Worm (Caenorhabditis elegans) whole organism, midembryonic: ENCODE data around the gene Y75B7B.2.

Experiments used
- T22C8.4 ChIP-seq: fragments of 200-800 bp; sonication (Bioruptor generic); IDR thresholded peaks from 2 replicates; pipeline ENCODE4 v1.3.6; 2022; ENCODE audit warnings: missing genetic modification characterization, missing compliant biosample characterization
- cog-1 ChIP-seq: sonication (generic microtip); optimal IDR thresholded peaks from 2 replicates; lab custom pipeline; 2016; ENCODE audit warnings: missing genetic modification characterization, missing compliant biosample characterization
- flt-1 ChIP-seq: fragments of 200-800 bp; sonication (Bioruptor generic); IDR thresholded peaks from 2 replicates; pipeline ENCODE4 v1.3.6; 2022; ENCODE audit warnings: missing genetic modification characterization, missing compliant biosample characterization
- med-1 ChIP-seq: sonication (generic microtip); optimal IDR thresholded peaks from 2 replicates; lab custom pipeline; 2017; ENCODE audit warnings: missing genetic modification characterization, mild to moderate bottlenecking, missing compliant biosample characterization, antibody characterized with exemption, missing genetic modification reagents; ENCODE audit not compliant: insufficient read depth
- tab-1 ChIP-seq: fragments of 200-800 bp; sonication (Bioruptor generic); IDR thresholded peaks from 2 replicates; pipeline ENCODE4 v1.3.6; 2022; ENCODE audit warnings: missing genetic modification characterization, missing compliant biosample characterization
- ztf-23 ChIP-seq: fragments of 200-800 bp; sonication (Bioruptor generic); IDR thresholded peaks from 2 replicates; pipeline ENCODE4 v1.3.6; 2022; ENCODE audit warnings: missing genetic modification reagents, missing genetic modification characterization, missing compliant biosample characterization

DNA sequence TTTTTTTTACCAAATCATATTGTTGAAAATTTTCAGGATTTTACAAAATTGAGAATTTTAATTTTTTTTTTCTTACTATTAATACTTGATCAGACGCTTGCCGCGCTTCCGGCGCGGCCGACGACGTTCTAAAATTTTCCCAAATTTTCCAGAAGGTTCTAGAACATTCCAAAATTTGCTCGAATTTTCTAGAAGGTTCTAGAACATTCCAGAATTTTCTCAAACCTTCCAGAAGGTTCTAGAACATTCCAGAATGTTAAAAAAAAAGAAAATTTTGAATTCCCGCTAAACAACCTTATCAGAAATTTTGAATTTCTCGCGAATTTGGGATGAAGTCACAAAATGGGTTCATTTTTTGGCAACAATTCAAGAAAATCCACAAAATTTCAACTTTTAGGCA, 49.6 kb downstream of the Y75B7B.2 start:
- TF ChIP-seq cog-1 (no peak), T22C8.4 (no peak), tab-1 (GFP tag; lab: Robert Waterston, UW) (no peak), med-1 (GFP tag; lab: Kevin White, UChicago) (no peak), flt-1 (GFP tag; lab: Robert Waterston, UW) (no peak), ztf-23 (no peak)
